Worm (Caenorhabditis elegans): Measurements from ENCODE around the gene ins-1.
A peak's percentile ranks its signal among the peaks of the same experiment; 100 is the strongest.

The ins-1 gene

DNA sequence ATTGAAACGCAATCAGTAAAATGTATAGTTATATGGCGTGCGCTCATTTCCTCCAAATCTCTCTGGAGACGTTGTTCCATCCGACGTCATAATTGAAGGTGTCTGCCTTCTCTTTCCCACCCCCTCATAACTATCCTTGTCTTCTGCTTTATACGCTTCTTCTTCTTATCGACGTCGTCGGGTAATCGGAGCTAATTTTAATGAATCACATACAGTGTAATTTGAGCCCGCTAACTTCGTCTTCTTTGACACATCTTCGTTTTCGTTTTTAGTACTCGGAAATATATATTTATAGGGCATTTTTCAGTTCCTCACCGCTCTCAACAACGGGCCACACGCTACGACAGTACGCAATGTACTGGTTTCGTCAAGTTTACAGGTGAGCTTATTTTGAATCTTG is at the start of gene ins-1:
Gene ins-1 (plus strand): TSS at position 301 of the 400 bp plus-strand sequence.
- TF ChIP-seq skn-1 (tag; optimal IDR thresholded peaks at IDR 0.05) (no peak), nhr-25 (tag; optimal IDR thresholded peaks at IDR 0.05) (no peak), F13H6.1 (tag; optimal IDR thresholded peaks at IDR 0.05) (no peak), nhr-6 (tag; optimal IDR thresholded peaks at IDR 0.05) (no peak), blmp-1 (tag; optimal IDR thresholded peaks at IDR 0.05; ENCODE audit: insufficient read depth) (no peak), nhr-237 (tag; optimal IDR thresholded peaks at IDR 0.05) (no peak), ZK546.5 (tag; optimal IDR thresholded peaks at IDR 0.05) (no peak), ama-1 (optimal IDR thresholded peaks at IDR 0.05) (no peak)

DNA sequence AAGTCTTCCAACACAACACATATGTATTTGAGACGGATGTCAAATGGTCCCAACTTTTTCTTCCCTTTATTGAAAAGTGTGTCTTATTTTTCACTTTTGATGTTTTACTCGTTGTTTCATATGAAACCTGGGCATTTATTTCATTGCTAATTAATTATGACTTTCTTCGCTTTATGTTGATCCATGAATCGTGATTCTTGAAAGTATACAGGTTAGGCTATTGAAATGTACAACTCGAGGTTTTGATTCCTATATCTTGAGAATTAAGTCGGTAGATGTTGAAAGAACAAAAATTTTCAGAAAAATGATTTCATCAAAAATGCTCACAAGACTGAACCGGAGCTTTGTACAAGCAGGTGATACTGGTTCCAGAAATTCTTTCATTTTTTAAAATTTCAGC is 49.4 kb upstream of the ins-1 start, which contains the start of gene nfu-1:
Gene nfu-1 (plus strand): TSS at position 301 of the 400 bp plus-strand sequence.
- TF ChIP-seq F13H6.1 (tag; optimal IDR thresholded peaks at IDR 0.05) (no peak), dmd-4 (tag; optimal IDR thresholded peaks at IDR 0.05) (no peak), lsy-2 (tag; optimal IDR thresholded peaks at IDR 0.05) (no peak), aly-2 (tag; optimal IDR thresholded peaks at IDR 0.05) (no peak), egl-27 (tag; optimal IDR thresholded peaks at IDR 0.05) (no peak), lin-13 (GFP tag; optimal IDR thresholded peaks at IDR 0.05) (no peak), blmp-1 (tag; optimal IDR thresholded peaks at IDR 0.05; ENCODE audit: insufficient read depth) (no peak), nhr-237 (tag; optimal IDR thresholded peaks at IDR 0.05) (no peak), unc-55 (GFP tag; optimal IDR thresholded peaks at IDR 0.05) (no peak), ztf-1 (GFP tag; conservative IDR thresholded peaks at IDR 0.05) (no peak), lin-11 (tag; optimal IDR thresholded peaks at IDR 0.05) (no peak), nhr-12 (tag; optimal IDR thresholded peaks at IDR 0.05) (no peak)

- TF ChIP-seq nhr-11 (tag; optimal IDR thresholded peaks at IDR 0.05) = no peak
- TF ChIP-seq sma-9 (GFP tag; optimal IDR thresholded peaks at IDR 0.05) = no peak
- TF ChIP-seq sma-9 (tag; optimal IDR thresholded peaks at IDR 0.05) = no peak
- peak; percentile 89 for TF ChIP-seq fos-1 (tag; optimal IDR thresholded peaks at IDR 0.05)
- no peak for TF ChIP-seq unc-39 (tag; optimal IDR thresholded peaks at IDR 0.05)
Observed at ce11 chrIV:10388263-10388662, 48.2 kb upstream of the ins-1 start, which contains the start of gene R10H10.3. R10H10.3 (plus strand) TSS chrIV:10388505.

- no peak for TF ChIP-seq sem-4 (tag; optimal IDR thresholded peaks at IDR 0.05)
- TF ChIP-seq lin-11 (tag; optimal IDR thresholded peaks at IDR 0.05) = no peak
- TF ChIP-seq ZK546.5 (tag; optimal IDR thresholded peaks at IDR 0.05) = no peak
- no peak for TF ChIP-seq ceh-82 (tag; optimal IDR thresholded peaks at IDR 0.05)
Observed at ce11 chrIV:10391827-10392226, 44.7 kb upstream of the ins-1 start, which contains the start of gene spe-26. spe-26 (minus strand) TSS chrIV:10391927.

ce11 chrIV:10394858-10395257 is 41.6 kb upstream of the ins-1 start, which contains the start of gene R10H10.4:
R10H10.4 (minus strand) TSS chrIV:10394958.
- TF ChIP-seq ceh-82 (tag; optimal IDR thresholded peaks at IDR 0.05) = no peak
- TF ChIP-seq snpc-4 (tag; optimal IDR thresholded peaks at IDR 0.05) = no peak
- no peak for TF ChIP-seq blmp-1 (tag; optimal IDR thresholded peaks at IDR 0.05; ENCODE audit: insufficient read depth)
- TF ChIP-seq lin-11 (tag; optimal IDR thresholded peaks at IDR 0.05) = no peak
- TF ChIP-seq sem-4 (tag; optimal IDR thresholded peaks at IDR 0.05) = no peak
- TF ChIP-seq gmeb-1 (tag; optimal IDR thresholded peaks at IDR 0.05) = no peak
- no peak for TF ChIP-seq F13H6.1 (tag; optimal IDR thresholded peaks at IDR 0.05)
- TF ChIP-seq ztf-11 (tag; optimal IDR thresholded peaks at IDR 0.05) = no peak
- no peak for TF ChIP-seq aly-2 (tag; optimal IDR thresholded peaks at IDR 0.05)
- no peak for TF ChIP-seq unc-39 (tag; optimal IDR thresholded peaks at IDR 0.05)
- TF ChIP-seq sma-3 (GFP tag; optimal IDR thresholded peaks at IDR 0.05) = no peak
- no peak for TF ChIP-seq nhr-12 (tag; optimal IDR thresholded peaks at IDR 0.05)
- TF ChIP-seq fos-1 (tag; optimal IDR thresholded peaks at IDR 0.05) = no peak
- TF ChIP-seq elt-3 (tag; optimal IDR thresholded peaks at IDR 0.05) = no peak
- TF ChIP-seq lin-13 (GFP tag; optimal IDR thresholded peaks at IDR 0.05) = no peak
- no peak for TF ChIP-seq unc-55 (GFP tag; optimal IDR thresholded peaks at IDR 0.05)
- TF ChIP-seq nhr-23 (tag; optimal IDR thresholded peaks at IDR 0.05) = no peak

DNA sequence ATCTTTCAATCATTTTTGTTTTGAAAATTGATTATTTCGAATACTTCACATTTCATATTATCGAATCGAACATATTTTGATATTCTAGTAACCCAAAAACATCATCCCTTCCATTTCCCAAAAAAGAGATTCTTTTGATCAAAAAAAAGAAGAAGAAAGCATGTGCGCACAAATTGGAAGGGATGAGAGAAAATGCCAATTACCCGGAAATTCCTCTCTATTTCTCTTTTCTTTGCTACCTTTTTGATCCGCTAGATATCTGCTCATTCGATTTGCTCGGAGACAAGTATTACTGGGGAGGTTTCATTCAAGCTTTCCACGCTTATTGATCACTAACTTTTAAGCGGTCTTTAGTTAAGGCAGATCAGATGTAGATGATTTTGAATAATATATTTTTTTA is 39.7 kb upstream of the ins-1 start:
- peak; percentile 3 for TF ChIP-seq C34F6.9 (tag; optimal IDR thresholded peaks at IDR 0.05)
- TF ChIP-seq nhr-129 (tag; optimal IDR thresholded peaks at IDR 0.05) = no peak
